Worm (Caenorhabditis elegans) whole organism, L3 larva: ENCODE results near the gene F28H6.8.

Experiments
- R02D3.7 ChIP-seq: fragments of 150-350 bp; optimal IDR thresholded peaks from 2 replicates; lab custom pipeline; 2014; ENCODE audit warnings: missing biosample characterization, missing genetic modification characterization
- ZK546.5 ChIP-seq: sonication (generic microtip); optimal IDR thresholded peaks from 2 replicates; lab custom pipeline; 2017; ENCODE audit warnings: missing biosample characterization, missing genetic modification characterization
- aly-2 ChIP-seq: fragments of 150-350 bp; optimal IDR thresholded peaks from 2 replicates; lab custom pipeline; 2014; ENCODE audit warnings: missing biosample characterization, missing genetic modification characterization
- ama-1 ChIP-seq: fragments of 150-350 bp; optimal IDR thresholded peaks from 2 replicates; lab custom pipeline; 2018
- ceh-16 ChIP-seq: sonication (generic microtip); optimal IDR thresholded peaks from 2 replicates; lab custom pipeline; 2017; ENCODE audit warnings: missing biosample characterization, missing genetic modification characterization
- ceh-28 ChIP-seq: fragments of 150-350 bp; optimal IDR thresholded peaks from 2 replicates; lab custom pipeline; 2014; ENCODE audit warnings: missing biosample characterization, missing genetic modification reagents, missing genetic modification characterization
- ceh-82 ChIP-seq: fragments of 150-350 bp; optimal IDR thresholded peaks from 2 replicates; lab custom pipeline; 2014; ENCODE audit warnings: missing biosample characterization, missing genetic modification characterization
- ceh-9 ChIP-seq: sonication (generic microtip); optimal IDR thresholded peaks from 2 replicates; lab custom pipeline; 2018; ENCODE audit warnings: missing biosample characterization, missing genetic modification characterization
- daf-12 ChIP-seq: fragments of 150-350 bp; optimal IDR thresholded peaks from 2 replicates; lab custom pipeline; 2014; ENCODE audit warnings: missing biosample characterization, missing genetic modification reagents, missing genetic modification characterization
- egl-27 ChIP-seq: sonication (generic microtip); optimal IDR thresholded peaks from 4 replicates; lab custom pipeline; 2017; ENCODE audit warnings: missing biosample characterization, missing genetic modification reagents, missing genetic modification characterization
- egl-5 ChIP-seq: fragments of 150-350 bp; optimal IDR thresholded peaks from 2 replicates; lab custom pipeline; 2017; ENCODE audit warnings: missing biosample characterization, missing genetic modification reagents, missing genetic modification characterization, inconsistent platforms
- elt-1 ChIP-seq: fragments of 150-350 bp; optimal IDR thresholded peaks from 2 replicates; lab custom pipeline; 2014; ENCODE audit warnings: missing biosample characterization, missing genetic modification characterization
- elt-2 ChIP-seq: sonication (generic microtip); optimal IDR thresholded peaks from 2 replicates; lab custom pipeline; 2016; ENCODE audit warnings: missing genetic modification reagents, mild to moderate bottlenecking, missing genetic modification characterization, missing compliant biosample characterization
- elt-3 ChIP-seq, 3 experiments: fragments of 150-350 bp in 1 of 3; sonication (generic microtip) in 2 of 3; optimal IDR thresholded peaks; 2 replicates in 2 of 3; 4 replicates in 1 of 3; lab custom pipeline; 2014 to 2017; ENCODE audit warnings: missing biosample characterization in 3 of 3, missing genetic modification characterization in 3 of 3
- eor-1 ChIP-seq, 2 experiments: fragments of 150-350 bp; optimal IDR thresholded peaks; 2 replicates each; lab custom pipeline; 2014 to 2018; ENCODE audit warnings: missing biosample characterization in 2 of 2, missing genetic modification characterization in 2 of 2
- fkh-10 ChIP-seq: sonication (generic microtip); optimal IDR thresholded peaks from 2 replicates; lab custom pipeline; 2017; ENCODE audit warnings: missing biosample characterization, missing genetic modification reagents, missing genetic modification characterization
- fkh-2 ChIP-seq: fragments of 150-350 bp; optimal IDR thresholded peaks from 2 replicates; lab custom pipeline; 2014; ENCODE audit warnings: missing biosample characterization, missing genetic modification reagents, missing genetic modification characterization
- fos-1 ChIP-seq: fragments of 150-350 bp; optimal IDR thresholded peaks from 2 replicates; lab custom pipeline; 2014; ENCODE audit warnings: missing biosample characterization, missing genetic modification characterization
- hmg-11 ChIP-seq: sonication (generic microtip); optimal IDR thresholded peaks from 2 replicates; lab custom pipeline; 2016; ENCODE audit warnings: missing genetic modification characterization, missing compliant biosample characterization
- jun-1 ChIP-seq: fragments of 150-350 bp; optimal IDR thresholded peaks from 2 replicates; lab custom pipeline; 2014; ENCODE audit warnings: missing biosample characterization, missing genetic modification reagents, missing genetic modification characterization
- lin-15B ChIP-seq: fragments of 150-350 bp; optimal IDR thresholded peaks from 2 replicates; lab custom pipeline; 2014; ENCODE audit warnings: missing biosample characterization, missing genetic modification characterization
- lin-39 ChIP-seq: fragments of 150-350 bp; optimal IDR thresholded peaks from 2 replicates; lab custom pipeline; 2018; ENCODE audit warnings: missing biosample characterization, missing genetic modification reagents, missing genetic modification characterization
- lsy-12 ChIP-seq: sonication (generic microtip); optimal IDR thresholded peaks from 2 replicates; lab custom pipeline; 2016; ENCODE audit warnings: mild to moderate bottlenecking, missing genetic modification characterization, missing compliant biosample characterization
- mdl-1 ChIP-seq: fragments of 150-350 bp; optimal IDR thresholded peaks from 2 replicates; lab custom pipeline; 2014; ENCODE audit warnings: missing biosample characterization, missing genetic modification characterization
- mml-1 ChIP-seq: fragments of 150-350 bp; sonication (generic microtip); optimal IDR thresholded peaks from 3 replicates; lab custom pipeline; 2014; ENCODE audit warnings: missing biosample characterization, missing genetic modification characterization
- nfya-1 ChIP-seq: sonication (generic microtip); optimal IDR thresholded peaks from 2 replicates; lab custom pipeline; 2017; ENCODE audit warnings: missing genetic modification characterization, mild to moderate bottlenecking, missing compliant biosample characterization, antibody characterized with exemption, moderate library complexity; ENCODE audit not compliant: insufficient read depth
- nhr-11 ChIP-seq: fragments of 150-350 bp; optimal IDR thresholded peaks from 2 replicates; lab custom pipeline; 2014; ENCODE audit warnings: missing biosample characterization, missing genetic modification characterization
- nhr-12 ChIP-seq: fragments of 150-350 bp; optimal IDR thresholded peaks from 2 replicates; lab custom pipeline; 2014; ENCODE audit warnings: missing biosample characterization, missing genetic modification characterization
- nhr-23 ChIP-seq: fragments of 150-350 bp; optimal IDR thresholded peaks from 2 replicates; lab custom pipeline; 2014; ENCODE audit warnings: missing biosample characterization, missing genetic modification reagents, missing genetic modification characterization
- nhr-237 ChIP-seq: fragments of 150-350 bp; optimal IDR thresholded peaks from 2 replicates; lab custom pipeline; 2014; ENCODE audit warnings: missing biosample characterization, missing genetic modification characterization
- nhr-25 ChIP-seq: sonication (generic microtip); optimal IDR thresholded peaks from 2 replicates; lab custom pipeline; 2017; ENCODE audit warnings: missing biosample characterization, missing genetic modification characterization
- nhr-28 ChIP-seq: fragments of 150-350 bp; optimal IDR thresholded peaks from 2 replicates; lab custom pipeline; 2014; ENCODE audit warnings: missing biosample characterization, missing genetic modification characterization
- nhr-43 ChIP-seq: sonication (generic microtip); optimal IDR thresholded peaks from 2 replicates; lab custom pipeline; 2016; ENCODE audit warnings: mild to moderate bottlenecking, missing genetic modification characterization, missing compliant biosample characterization; ENCODE audit not compliant: poor library complexity, severe bottlenecking
- nhr-67 ChIP-seq: fragments of 150-350 bp; optimal IDR thresholded peaks from 2 replicates; lab custom pipeline; 2014; ENCODE audit warnings: missing biosample characterization, missing genetic modification characterization
- nhr-76 ChIP-seq: fragments of 150-350 bp; sonication (generic microtip); optimal IDR thresholded peaks from 5 replicates; lab custom pipeline; 2014; ENCODE audit warnings: missing biosample characterization, missing genetic modification characterization
- nhr-77 ChIP-seq: fragments of 150-350 bp; optimal IDR thresholded peaks from 2 replicates; lab custom pipeline; 2014; ENCODE audit warnings: missing biosample characterization, missing genetic modification characterization
- pha-4 ChIP-seq: fragments of 150-350 bp; optimal IDR thresholded peaks from 2 replicates; lab custom pipeline; 2014; ENCODE audit warnings: missing biosample characterization, missing genetic modification reagents, missing genetic modification characterization
- pqm-1 ChIP-seq: fragments of 150-350 bp; optimal IDR thresholded peaks from 2 replicates; lab custom pipeline; 2017; ENCODE audit warnings: missing biosample characterization, missing genetic modification characterization, inconsistent platforms
- sea-2 ChIP-seq: fragments of 150-350 bp; sonication (generic microtip); optimal IDR thresholded peaks from 4 replicates; lab custom pipeline; 2014; ENCODE audit warnings: missing biosample characterization, missing genetic modification reagents, missing genetic modification characterization
- skn-1 ChIP-seq: fragments of 150-350 bp; optimal IDR thresholded peaks from 2 replicates; lab custom pipeline; 2014; ENCODE audit warnings: missing biosample characterization, missing genetic modification characterization
- snpc-4 ChIP-seq: fragments of 150-350 bp; optimal IDR thresholded peaks from 2 replicates; lab custom pipeline; 2014; ENCODE audit warnings: missing biosample characterization, missing genetic modification characterization
- tbx-2 ChIP-seq: sonication (generic microtip); optimal IDR thresholded peaks from 2 replicates; lab custom pipeline; 2016; ENCODE audit warnings: mild to moderate bottlenecking, missing genetic modification characterization, missing compliant biosample characterization
- unc-39 ChIP-seq: sonication (generic microtip); optimal IDR thresholded peaks from 4 replicates; lab custom pipeline; 2017; ENCODE audit warnings: missing biosample characterization, missing genetic modification characterization
- unc-62 ChIP-seq: fragments of 150-350 bp; sonication (generic microtip); optimal IDR thresholded peaks from 4 replicates; lab custom pipeline; 2014; ENCODE audit warnings: missing biosample characterization, missing genetic modification reagents, missing genetic modification characterization
- zag-1 ChIP-seq: fragments of 150-350 bp; optimal IDR thresholded peaks from 2 replicates; lab custom pipeline; 2014; ENCODE audit warnings: missing biosample characterization, missing genetic modification characterization
- ztf-11 ChIP-seq: fragments of 150-350 bp; optimal IDR thresholded peaks from 2 replicates; lab custom pipeline; 2014; ENCODE audit warnings: missing biosample characterization, missing genetic modification characterization
- ztf-4 ChIP-seq: fragments of 150-350 bp; optimal IDR thresholded peaks from 2 replicates; lab custom pipeline; 2014; ENCODE audit warnings: missing biosample characterization, missing genetic modification characterization

Gene F28H6.8

ce11 chrX:14147400-14147799 is 13.3 kb upstream of the F28H6.8 start, which contains the start of gene akt-2:
Gene akt-2, plus strand, starts transcription at chrX:14147700.
- TF ChIP-seq lin-15B (no peak), ceh-28 (tag; lab: Kevin White, UChicago) (no peak), ceh-16 (tag; lab: Kevin White, UChicago) (no peak), ceh-9 (tag; lab: Kevin White, UChicago) (no peak), aly-2 (tag; lab: Kevin White, UChicago) (no peak), ceh-82 (tag; lab: Kevin White, UChicago) (no peak), nhr-77 (tag; lab: Kevin White, UChicago) (no peak), nhr-28 (tag; lab: Kevin White, UChicago) (no peak), unc-39 (no peak), nhr-67 (no peak), elt-3 (tag; optimal IDR thresholded peaks at IDR 0.05; lab: Kevin White, UChicago) (no peak), lin-39 (tag; lab: Kevin White, UChicago) (no peak), hmg-11 (tag; lab: Kevin White, UChicago) (no peak), nhr-25 (tag; lab: Kevin White, UChicago) (no peak), nfya-1 (tag; lab: Kevin White, UChicago) (no peak), nhr-76 (tag; lab: Kevin White, UChicago) (no peak), daf-12 (tag; lab: Kevin White, UChicago) (no peak), nhr-12 (tag; lab: Kevin White, UChicago) (no peak), egl-27 (tag; lab: Kevin White, UChicago) (no peak)

ce11 chrX:14146740-14147140 is 12.6 kb upstream of the F28H6.8 start:
- TF ChIP-seq unc-62 (peak; percentile 56), egl-5 (tag; lab: Kevin White, UChicago) (no peak), eor-1 (tag; optimal IDR thresholded peaks at IDR 0.05; lab: Kevin White, UChicago) (peak in 1 of 2 experiments; percentile 47), lsy-12 (tag; lab: Kevin White, UChicago) (no peak), zag-1 (tag; lab: Kevin White, UChicago) (no peak), mml-1 (no peak), unc-39 (no peak), nhr-67 (no peak), elt-3 (tag; optimal IDR thresholded peaks at IDR 0.05; lab: Kevin White, UChicago) (no peak), ama-1 (lab: Kevin White, UChicago) (peak; percentile 4), ceh-28 (tag; lab: Kevin White, UChicago) (peak; percentile 81), ceh-9 (tag; lab: Kevin White, UChicago) (no peak), ceh-82 (tag; lab: Kevin White, UChicago) (no peak), lin-15B (peak; percentile 22), nhr-12 (tag; lab: Kevin White, UChicago) (no peak), ztf-11 (tag; lab: Kevin White, UChicago) (no peak), pha-4 (tag; lab: Kevin White, UChicago) (peak; percentile 97), lin-39 (tag; lab: Kevin White, UChicago) (peak; percentile 88), elt-2 (tag; lab: Kevin White, UChicago) (peak; percentile 52), mdl-1 (tag; lab: Kevin White, UChicago) (no peak), tbx-2 (tag; lab: Kevin White, UChicago) (peak; percentile 47), elt-1 (tag; lab: Kevin White, UChicago) (peak; percentile 27), fkh-10 (no peak), nfya-1 (tag; lab: Kevin White, UChicago) (peak; percentile 88), fos-1 (tag; lab: Kevin White, UChicago) (no peak), R02D3.7 (tag; lab: Kevin White, UChicago) (no peak), ZK546.5 (tag; lab: Kevin White, UChicago) (no peak), pqm-1 (tag; lab: Kevin White, UChicago) (peak; percentile 53), ceh-16 (tag; lab: Kevin White, UChicago) (no peak), nhr-11 (tag; lab: Kevin White, UChicago) (peak; percentile 43), ztf-4 (tag; lab: Kevin White, UChicago) (no peak), nhr-237 (tag; lab: Kevin White, UChicago) (no peak), nhr-28 (tag; lab: Kevin White, UChicago) (no peak), nhr-77 (tag; lab: Kevin White, UChicago) (no peak), nhr-25 (tag; lab: Kevin White, UChicago) (peak; percentile 93), snpc-4 (tag; lab: Kevin White, UChicago) (peak; percentile 51), sea-2 (GFP tag; lab: Kevin White, UChicago) (peak; percentile 23), skn-1 (tag; lab: Kevin White, UChicago) (peak; percentile 81), nhr-76 (tag; lab: Kevin White, UChicago) (no peak), nhr-43 (tag; lab: Kevin White, UChicago) (peak; percentile 56), hmg-11 (tag; lab: Kevin White, UChicago) (peak; percentile 78), daf-12 (tag; lab: Kevin White, UChicago) (no peak), nhr-23 (tag; lab: Kevin White, UChicago) (peak; percentile 86), egl-27 (tag; lab: Kevin White, UChicago) (no peak), jun-1 (tag; lab: Kevin White, UChicago) (peak; percentile 80), aly-2 (tag; lab: Kevin White, UChicago) (no peak), fkh-2 (tag; lab: Kevin White, UChicago) (no peak)
- TF ChIP-seq, all 47 proteins: peak for 21
